Fruit fly (Drosophila melanogaster): ENCODE results near the gene CG12945.

- no peak for TF ChIP-seq psq (optimal IDR thresholded peaks at IDR 0.05)
- no peak for TF ChIP-seq usp (GFP tag; optimal IDR thresholded peaks at IDR 0.05)
- TF ChIP-seq pan (optimal IDR thresholded peaks at IDR 0.05): no peak
- no peak for TF ChIP-seq Dll (optimal IDR thresholded peaks at IDR 0.05)
- no peak for TF ChIP-seq CG8478 (optimal IDR thresholded peaks at IDR 0.05)
- no peak for TF ChIP-seq EcR (GFP tag; optimal IDR thresholded peaks at IDR 0.05)
Measured at dm6 chr3R:9823723-9824122, 32.7 kb upstream of the CG12945 start, which contains the start of gene CG34302.

Data from whole organism.